Fruit fly (Drosophila melanogaster): ENCODE measurements around the gene Rev1.
A peak's percentile ranks its signal among the peaks of the same experiment; 100 is the strongest.

Gene Rev1

DNA sequence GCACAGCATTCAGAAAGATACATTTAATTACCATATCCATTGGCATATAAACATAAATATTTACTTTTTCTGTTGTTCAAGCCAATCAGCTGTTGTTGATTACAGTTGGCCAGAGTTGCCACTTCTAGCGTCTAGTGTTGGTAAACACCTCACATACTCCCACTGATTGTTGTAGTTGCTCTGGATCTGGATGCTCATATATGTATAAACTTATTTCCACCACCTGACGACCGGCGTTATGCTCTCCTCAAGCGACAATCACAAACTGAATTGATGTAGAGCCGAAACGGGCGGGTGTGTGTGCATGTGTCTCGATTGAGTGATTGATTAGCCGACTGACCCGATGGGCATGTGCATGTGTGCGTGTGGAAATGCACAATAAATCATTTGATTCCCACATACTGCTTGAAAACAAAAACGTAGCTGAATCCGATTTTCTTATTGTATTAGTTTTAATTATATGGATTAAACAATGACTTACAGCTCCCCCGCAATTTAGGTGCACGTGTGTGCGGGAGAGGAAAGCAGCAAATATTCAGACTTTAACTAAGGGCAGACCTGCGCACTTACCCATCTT is 27.7 kb downstream of the Rev1 start (continued):
- TF ChIP-seq ttk (GFP tag; IDR thresholded peaks at IDR 0.05) (no peak), CG8290 (GFP tag; optimal IDR thresholded peaks at IDR 0.05) (peak; percentile 53), CG8290 (tag; optimal IDR thresholded peaks at IDR 0.05) (peak; percentile 38 to 83), CG31365 (tag; optimal IDR thresholded peaks at IDR 0.05) (peak; percentile 59), Doc2 (GFP tag; IDR thresholded peaks at IDR 0.05) (no peak), CG17829 (tag; optimal IDR thresholded peaks at IDR 0.05) (peak; percentile 43), CG13894 (tag; optimal IDR thresholded peaks at IDR 0.05) (peak; percentile 75), CG14441 (GFP tag; IDR thresholded peaks at IDR 0.05) (peak; percentile 23; the same call in 1 of the 2 replicates), Chrac-16 (GFP tag; optimal IDR thresholded peaks at IDR 0.05) (peak; percentile 16), jumu (GFP tag; optimal IDR thresholded peaks at IDR 0.05) (peak; percentile 2), CG18476 (GFP tag; optimal IDR thresholded peaks at IDR 0.05) (no peak), CG5180 (GFP tag; optimal IDR thresholded peaks at IDR 0.05) (no peak), BEAF-32 (GFP tag; optimal IDR thresholded peaks at IDR 0.05) (peak; percentile 40), CG9215 (GFP tag; IDR thresholded peaks at IDR 0.05) (no peak), dpn (GFP tag; optimal IDR thresholded peaks at IDR 0.05) (peak; percentile 32 to 43), CG34422 (GFP tag; IDR thresholded peaks at IDR 0.05) (peak; percentile 81; the same call in 1 of the 3 replicates), Blimp-1 (GFP tag; optimal IDR thresholded peaks at IDR 0.05) (no peak), stc (GFP tag; IDR thresholded peaks at IDR 0.05) (no peak), Pdp1 (GFP tag; optimal IDR thresholded peaks at IDR 0.05) (peak; percentile 23 to 45), phol (tag; optimal IDR thresholded peaks at IDR 0.05) (peak; percentile 20), CG17361 (GFP tag; IDR thresholded peaks at IDR 0.05) (no peak), Lim3 (GFP tag; IDR thresholded peaks at IDR 0.05) (no peak), ase (GFP tag; IDR thresholded peaks at IDR 0.05) (no peak), CG2199 (GFP tag; IDR thresholded peaks at IDR 0.05) (peak; percentile 81; the same call in 1 of the 3 replicates), CG12155 (GFP tag; optimal IDR thresholded peaks at IDR 0.05) (no peak), CG2875 (GFP tag; optimal IDR thresholded peaks at IDR 0.05) (peak; percentile 25), CG1603 (tag; optimal IDR thresholded peaks at IDR 0.05) (peak; percentile 76), CG10209 (GFP tag; optimal IDR thresholded peaks at IDR 0.05) (peak; percentile 28), Max (GFP tag; optimal IDR thresholded peaks at IDR 0.05) (peak; percentile 27), CG11093 (GFP tag; IDR thresholded peaks at IDR 0.05) (no peak), CG11695 (GFP tag; IDR thresholded peaks at IDR 0.05) (no peak), pum (GFP tag; optimal IDR thresholded peaks at IDR 0.05) (no peak), Opbp (GFP tag; IDR thresholded peaks at IDR 0.05; ENCODE audit: partially characterized antibody) (peak; percentile 46; the same call in 2 of the 3 replicates), MTF-1 (GFP tag; optimal IDR thresholded peaks at IDR 0.05; ENCODE audit: borderline replicate concordance) (peak; percentile 42), vfl (GFP tag; optimal IDR thresholded peaks at IDR 0.05) (peak; percentile 33), dmrt99B (tag; optimal IDR thresholded peaks at IDR 0.05) (no peak), fru (optimal IDR thresholded peaks at IDR 0.05) (no peak), CG12299 (tag; optimal IDR thresholded peaks at IDR 0.05) (peak; percentile 46), CG31224 (GFP tag; IDR thresholded peaks at IDR 0.05) (no peak), org-1 (GFP tag; optimal IDR thresholded peaks at IDR 0.05) (peak; percentile 32), CG10979 (tag; optimal IDR thresholded peaks at IDR 0.05) (no peak), gro (GFP tag; optimal IDR thresholded peaks at IDR 0.05) (peak; percentile 55), Ravus (GFP tag; IDR thresholded peaks at IDR 0.05) (no peak), disco-r (GFP tag; optimal IDR thresholded peaks at IDR 0.05) (peak; percentile 19), CG3726 (GFP tag; IDR thresholded peaks at IDR 0.05) (no peak), CG5953 (GFP tag; IDR thresholded peaks at IDR 0.05) (no peak), insv (GFP tag; optimal IDR thresholded peaks at IDR 0.05) (peak in 1 of 2 experiments; percentile 54), Oli (tag; optimal IDR thresholded peaks at IDR 0.05) (no peak), onecut (GFP tag; IDR thresholded peaks at IDR 0.05) (no peak), CG8281 (tag; optimal IDR thresholded peaks at IDR 0.05) (no peak), Fer3 (tag; optimal IDR thresholded peaks at IDR 0.05) (peak; percentile 24)
